Worm (Caenorhabditis elegans): ENCODE measurements around the gene F17C11.22.
A peak's percentile ranks its signal among the peaks of the same experiment; 100 is the strongest.

- no peak for TF ChIP-seq egl-27 (tag; optimal IDR thresholded peaks at IDR 0.05)
- no peak for TF ChIP-seq hlh-4 (tag; optimal IDR thresholded peaks at IDR 0.05)
- TF ChIP-seq snpc-4 (tag; optimal IDR thresholded peaks at IDR 0.05), result no peak
- no peak for TF ChIP-seq nhr-28 (tag; optimal IDR thresholded peaks at IDR 0.05)
- TF ChIP-seq unc-130 (tag; optimal IDR thresholded peaks at IDR 0.05), result no peak
- no peak for TF ChIP-seq mdl-1 (tag; optimal IDR thresholded peaks at IDR 0.05)
- TF ChIP-seq ztf-4 (tag; optimal IDR thresholded peaks at IDR 0.05), result peak; percentile 45
- TF ChIP-seq lin-13 (GFP tag; optimal IDR thresholded peaks at IDR 0.05), result no peak
- peak; percentile 64 for TF ChIP-seq skn-1 (tag; optimal IDR thresholded peaks at IDR 0.05)
Measured at ce11 chrV:10937294-10937693, 32.7 kb downstream of the F17C11.22 start.

Measured in whole organism, L1 larva.